Worm (Caenorhabditis elegans): ENCODE measurements around the gene nphp-2.

- TF ChIP-seq W03F9.2 (tag; optimal IDR thresholded peaks at IDR 0.05) (no peak), him-1 (tag; optimal IDR thresholded peaks at IDR 0.05) (no peak)
Observed at ce11 chrV:1845977-1846376, 49.6 kb upstream of the nphp-2 start, which contains the start of gene T10B5.7.
